Worm (Caenorhabditis elegans) whole organism, midembryonic: ENCODE measurements around the gene F52G2.3.
"Not testable (repeated sequence)": the region's sequence is repeated elsewhere in the genome, so short reads cannot be mapped to it uniquely, and the experiment has no call there.

Experiments used
- klf-2 ChIP-seq: fragments of 200-800 bp; sonication (Bioruptor generic); conservative IDR thresholded peaks from 2 replicates; pipeline ENCODE4 v1.3.6; 2022; ENCODE audit warnings: missing genetic modification reagents, missing genetic modification characterization, missing compliant biosample characterization
- ztf-29 ChIP-seq: fragments of 200-800 bp; sonication (Bioruptor generic); IDR thresholded peaks from 2 replicates; pipeline ENCODE4 v1.3.6; 2022; ENCODE audit warnings: missing genetic modification reagents, missing genetic modification characterization, missing compliant biosample characterization

DNA sequence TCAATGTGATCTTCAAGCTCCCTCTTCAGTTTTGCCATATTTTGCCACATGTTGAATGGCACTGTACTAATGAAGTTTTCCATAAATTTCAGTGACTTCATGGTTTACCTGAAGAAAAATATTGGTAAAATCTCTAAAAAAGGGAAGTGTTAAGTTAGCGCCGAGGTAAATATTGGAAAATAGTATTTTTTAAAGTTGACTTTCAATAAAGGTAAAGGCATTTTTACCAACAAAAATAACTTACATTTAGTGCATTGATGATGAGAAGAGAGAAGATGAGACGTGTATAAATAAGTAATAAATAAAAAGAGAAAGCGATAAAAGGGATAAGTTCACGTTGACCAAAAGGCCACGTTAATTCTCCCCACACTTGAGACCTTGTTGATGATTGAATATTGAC, 30.1 kb upstream of the F52G2.3 start, which contains the start of gene Y45F10B.8:
- TF ChIP-seq ztf-29; klf-2 (GFP tag; lab: Robert Waterston, UW): not testable (repeated sequence)
